Fruit fly (Drosophila melanogaster) whole organism, wandering third instar larva: ENCODE results near the gene CG2712.

Experiments
- Hr78 ChIP-seq: fragments of >200 bp; optimal IDR thresholded peaks from 2 replicates; lab custom pipeline; 2017; ENCODE audit warnings: missing biosample characterization, missing genetic modification characterization
- Myc ChIP-seq: fragments of >200 bp; optimal IDR thresholded peaks from 2 replicates; lab custom pipeline; 2017
- N ChIP-seq: fragments of >200 bp; optimal IDR thresholded peaks from 2 replicates; lab custom pipeline; 2018; ENCODE audit warnings: missing biosample characterization, missing external identifiers, missing genetic modification characterization
- Rel ChIP-seq, 2 experiments: fragments of 200-800 bp; sonication (Bioruptor generic) in 1 of 2; optimal IDR thresholded peaks; 2 replicates in 1 of 2; 3 replicates in 1 of 2; lab custom pipeline; 2016 to 2019; ENCODE audit warnings: mild to moderate bottlenecking in 2 of 2, missing biosample characterization in 2 of 2, missing genetic modification characterization in 2 of 2, moderate library complexity in 1 of 2
- br ChIP-seq: fragments of 200-800 bp; sonication (Bioruptor generic); optimal IDR thresholded peaks from 2 replicates; lab custom pipeline; 2016; ENCODE audit warnings: missing biosample characterization, missing genetic modification characterization
- sage ChIP-seq: fragments of 200-800 bp; sonication (Bioruptor generic); optimal IDR thresholded peaks from 2 replicates; lab custom pipeline; 2016; ENCODE audit warnings: missing biosample characterization, mild to moderate bottlenecking, missing genetic modification characterization
- usp ChIP-seq: fragments of >200 bp; optimal IDR thresholded peaks from 2 replicates; lab custom pipeline; 2017; ENCODE audit warnings: missing biosample characterization, missing genetic modification characterization

- no peak for TF ChIP-seq sage (GFP tag; lab: Kevin White, UChicago)
- TF ChIP-seq Rel (GFP tag; optimal IDR thresholded peaks at IDR 0.05; lab: Kevin White, UChicago) = no peak
- TF ChIP-seq Rel (tag; optimal IDR thresholded peaks at IDR 0.05; lab: Kevin White, UChicago) = no peak
- TF ChIP-seq Hr78 (GFP tag; lab: Kevin White, UChicago) = no peak
- TF ChIP-seq Myc = no peak
- no peak for TF ChIP-seq usp (GFP tag; lab: Kevin White, UChicago)
- no peak for TF ChIP-seq N
- no peak for TF ChIP-seq br (GFP tag; lab: Kevin White, UChicago)
Measured at dm6 chrX:2720122-2720521, 12.1 kb upstream of the CG2712 start, which contains the start of gene CG2701.
